Fruit fly (Drosophila melanogaster) whole organism, wandering third instar larva: ENCODE measurements around the gene CG43293.

Source experiments
- CG32264 ChIP-seq: fragments of 200-800 bp; sonication (Bioruptor generic); optimal IDR thresholded peaks from 2 replicates; lab custom pipeline; 2016; ENCODE audit warnings: missing biosample characterization, missing genetic modification characterization
- Dfd ChIP-seq: fragments of >200 bp; optimal IDR thresholded peaks from 2 replicates; lab custom pipeline; 2017; ENCODE audit warnings: missing biosample characterization, missing genetic modification characterization
- Dif ChIP-seq: fragments of 200-275, 200-300 bp; sonication (Bioruptor generic); optimal IDR thresholded peaks from 2 replicates; lab custom pipeline; 2018; ENCODE audit warnings: missing biosample characterization, missing genetic modification characterization; ENCODE audit not compliant: partially characterized antibody
- GATAd ChIP-seq: sonication (Bioruptor generic); optimal IDR thresholded peaks from 2 replicates; lab custom pipeline; 2016; ENCODE audit warnings: missing biosample characterization, missing genetic modification characterization
- HLH106 ChIP-seq: fragments of 200-800 bp; optimal IDR thresholded peaks from 3 replicates; lab custom pipeline; 2019; ENCODE audit warnings: missing biosample characterization, mild to moderate bottlenecking, missing genetic modification characterization, moderate library complexity
- Hnf4 ChIP-seq: fragments of 200-800 bp; sonication (Bioruptor generic); optimal IDR thresholded peaks from 2 replicates; lab custom pipeline; 2016; ENCODE audit warnings: missing biosample characterization, mild to moderate bottlenecking, missing genetic modification characterization
- Hr78 ChIP-seq: fragments of >200 bp; optimal IDR thresholded peaks from 2 replicates; lab custom pipeline; 2017; ENCODE audit warnings: missing biosample characterization, missing genetic modification characterization
- Hr83 ChIP-seq: fragments of 200-300 bp; sonication (Bioruptor generic); optimal IDR thresholded peaks from 2 replicates; lab custom pipeline; 2016; ENCODE audit warnings: missing biosample characterization, mild to moderate bottlenecking, missing genetic modification characterization, moderate library complexity; ENCODE audit not compliant: poor library complexity, severe bottlenecking
- Mio ChIP-seq: sonication (Bioruptor generic); optimal IDR thresholded peaks from 2 replicates; lab custom pipeline; 2016; ENCODE audit warnings: missing biosample characterization, missing genetic modification characterization
- Myc ChIP-seq: fragments of >200 bp; optimal IDR thresholded peaks from 2 replicates; lab custom pipeline; 2017
- N ChIP-seq: fragments of >200 bp; optimal IDR thresholded peaks from 2 replicates; lab custom pipeline; 2018; ENCODE audit warnings: missing biosample characterization, missing external identifiers, missing genetic modification characterization
- Rel ChIP-seq, 2 experiments: fragments of 200-800 bp; sonication (Bioruptor generic) in 1 of 2; optimal IDR thresholded peaks; 2 replicates in 1 of 2; 3 replicates in 1 of 2; lab custom pipeline; 2016 to 2019; ENCODE audit warnings: mild to moderate bottlenecking in 2 of 2, missing biosample characterization in 2 of 2, missing genetic modification characterization in 2 of 2, moderate library complexity in 1 of 2
- Sp1 ChIP-seq: fragments of 200-800 bp; sonication (Bioruptor generic); optimal IDR thresholded peaks from 3 replicates; lab custom pipeline; 2019; ENCODE audit warnings: missing biosample characterization, mild to moderate bottlenecking, missing genetic modification characterization, moderate library complexity
- Vsx2 ChIP-seq: fragments of 200-300, 225-300 bp; sonication (Bioruptor generic); optimal IDR thresholded peaks from 2 replicates; lab custom pipeline; 2018; ENCODE audit warnings: missing biosample characterization, missing genetic modification characterization; ENCODE audit not compliant: partially characterized antibody
- brk ChIP-seq: fragments of 200-800 bp; sonication (Bioruptor generic); optimal IDR thresholded peaks from 2 replicates; lab custom pipeline; 2016; ENCODE audit warnings: missing biosample characterization, mild to moderate bottlenecking, missing genetic modification characterization
- dsf ChIP-seq: sonication (Bioruptor generic); optimal IDR thresholded peaks from 2 replicates; lab custom pipeline; 2016; ENCODE audit warnings: missing biosample characterization, missing genetic modification characterization, borderline replicate concordance
- ey ChIP-seq: fragments of 200-800 bp; sonication (Bioruptor generic); optimal IDR thresholded peaks from 2 replicates; lab custom pipeline; 2016; ENCODE audit warnings: missing biosample characterization, missing genetic modification characterization
- jim ChIP-seq: fragments of 175-275, 200-325 bp; sonication (Bioruptor generic); optimal IDR thresholded peaks from 2 replicates; lab custom pipeline; 2016; ENCODE audit warnings: missing biosample characterization, mild to moderate bottlenecking, missing genetic modification characterization
- lola ChIP-seq: fragments of >200 bp; optimal IDR thresholded peaks from 2 replicates; lab custom pipeline; 2017; ENCODE audit warnings: missing biosample characterization, missing genetic modification characterization
- psq ChIP-seq: fragments of 200-800 bp; sonication (Bioruptor generic); optimal IDR thresholded peaks from 3 replicates; lab custom pipeline; 2017; ENCODE audit warnings: missing biosample characterization, mild to moderate bottlenecking, missing genetic modification characterization, moderate library complexity
- rgr ChIP-seq: fragments of 200-800 bp; sonication (Bioruptor generic); optimal IDR thresholded peaks from 3 replicates; lab custom pipeline; 2016; ENCODE audit warnings: missing biosample characterization, mild to moderate bottlenecking, missing genetic modification characterization
- sage ChIP-seq: fragments of 200-800 bp; sonication (Bioruptor generic); optimal IDR thresholded peaks from 2 replicates; lab custom pipeline; 2016; ENCODE audit warnings: missing biosample characterization, mild to moderate bottlenecking, missing genetic modification characterization
- sv ChIP-seq: fragments of 200-800 bp; sonication (Bioruptor generic); optimal IDR thresholded peaks from 3 replicates; lab custom pipeline; 2016; ENCODE audit warnings: missing biosample characterization, missing genetic modification characterization
- tai ChIP-seq: sonication (Bioruptor generic); optimal IDR thresholded peaks from 2 replicates; lab custom pipeline; 2016; ENCODE audit warnings: missing biosample characterization, missing genetic modification characterization
- usp ChIP-seq: fragments of >200 bp; optimal IDR thresholded peaks from 2 replicates; lab custom pipeline; 2017; ENCODE audit warnings: missing biosample characterization, missing genetic modification characterization

The CG43293 gene

dm6 chr3L:6232261-6232660 lies 47.3 kb downstream of the CG43293 start, which contains the start of gene CG13299:
CG13299 (minus strand) TSS chr3L:6232361.
- TF ChIP-seq Myc (no peak), GATAd (GFP tag; lab: Kevin White, UChicago) (no peak), Hr83 (GFP tag; lab: Kevin White, UChicago) (no peak), tai (GFP tag; lab: Kevin White, UChicago) (no peak), psq (GFP tag; lab: Kevin White, UChicago) (no peak), Hr78 (no peak), CG32264 (GFP tag; lab: Kevin White, UChicago) (no peak), brk (GFP tag; lab: Kevin White, UChicago) (no peak), lola (no peak), Mio (GFP tag; lab: Kevin White, UChicago) (no peak), sv (GFP tag; lab: Kevin White, UChicago) (no peak), ey (GFP tag; lab: Kevin White, UChicago) (no peak), Dfd (GFP tag; lab: Kevin White, UChicago) (no peak), jim (GFP tag; lab: Kevin White, UChicago) (no peak), Vsx2 (GFP tag; lab: Kevin White, UChicago) (no peak), Hnf4 (GFP tag; lab: Kevin White, UChicago) (no peak), Sp1 (no peak)
- TF ChIP-seq, all 38 proteins: peak for 0

dm6 chr3L:6233281-6233680 lies 48.3 kb downstream of the CG43293 start, which contains the start of gene BG642312:
BG642312 (minus strand) TSS chr3L:6233381.
- TF ChIP-seq jim (GFP tag; lab: Kevin White, UChicago), result no peak
- TF ChIP-seq N, result no peak
- no peak for TF ChIP-seq sage (GFP tag; lab: Kevin White, UChicago)
- TF ChIP-seq Dif (GFP tag; lab: Kevin White, UChicago), result no peak
- no peak for TF ChIP-seq Rel (GFP tag; optimal IDR thresholded peaks at IDR 0.05; lab: Kevin White, UChicago)
- TF ChIP-seq Rel (tag; optimal IDR thresholded peaks at IDR 0.05; lab: Kevin White, UChicago), result no peak
- TF ChIP-seq Hnf4 (GFP tag; lab: Kevin White, UChicago), result no peak
- TF ChIP-seq usp, result no peak

- TF ChIP-seq rgr (GFP tag; lab: Kevin White, UChicago), result no peak
- TF ChIP-seq dsf, result no peak
- no peak for TF ChIP-seq HLH106 (tag; lab: Kevin White, UChicago)
- TF ChIP-seq sv (GFP tag; lab: Kevin White, UChicago), result no peak
- TF ChIP-seq psq (GFP tag; lab: Kevin White, UChicago), result no peak
- TF ChIP-seq, all 38 proteins: peak for 0
Observed at dm6 chr3L:6234035-6234434, 49.0 kb downstream of the CG43293 start, which contains the start of gene CG42714. CG42714 (minus strand) TSS chr3L:6234056.
